Worm (Caenorhabditis elegans) whole organism, L4/young adult: ENCODE data around the gene F54E2.1.

Experiments
- W03F9.2 ChIP-seq: fragments of 150-350 bp; optimal IDR thresholded peaks from 2 replicates; lab custom pipeline; 2014; ENCODE audit warnings: missing biosample characterization, missing genetic modification characterization
- dao-5 ChIP-seq: sonication (generic microtip); optimal IDR thresholded peaks from 2 replicates; lab custom pipeline; 2016; ENCODE audit warnings: missing genotype, missing genetic modification characterization, moderate library complexity, missing compliant biosample characterization
- him-1 ChIP-seq: sonication (generic microtip); optimal IDR thresholded peaks from 2 replicates; lab custom pipeline; 2016; ENCODE audit warnings: missing genotype, missing genetic modification reagents, missing genetic modification characterization, missing compliant biosample characterization

ce11 chrV:2761470-2761869, 48.7 kb upstream of the F54E2.1 start:
- no peak for TF ChIP-seq him-1
- no peak for TF ChIP-seq W03F9.2 (tag; lab: Kevin White, UChicago)
- TF ChIP-seq dao-5 (tag; lab: Kevin White, UChicago) = no peak
